Fruit fly (Drosophila melanogaster) whole organism, embryonic: Measurements from ENCODE around the gene Gga.

ENCODE experiments used
- Adf1 ChIP-seq: fragments of 200-800 bp; sonication (Bioruptor generic); IDR thresholded peaks from 2 replicates; pipeline ENCODE4 v1.3.6; 2022; ENCODE audit warnings: missing biosample characterization, missing genetic modification characterization
- Asciz ChIP-seq: fragments of 200-800 bp; sonication (Bioruptor generic); optimal IDR thresholded peaks from 2 replicates; lab custom pipeline; 2017; ENCODE audit warnings: missing biosample characterization, mild to moderate bottlenecking, missing genetic modification characterization, missing genetic modification reagents
- Atf-2 ChIP-seq: fragments of 200-800 bp; sonication (Bioruptor generic); optimal IDR thresholded peaks from 2 replicates; lab custom pipeline; 2016; ENCODE audit warnings: missing biosample characterization, missing genetic modification characterization
- CG1024 ChIP-seq: fragments of 200-800 bp; sonication (Bioruptor generic); IDR thresholded peaks from 2 replicates; pipeline ENCODE4 v1.3.6; 2022; ENCODE audit warnings: missing biosample characterization, missing genetic modification characterization
- CG11093 ChIP-seq: fragments of 200-800 bp; sonication (Bioruptor generic); IDR thresholded peaks from 3 replicates; pipeline ENCODE4 v1.3.6; 2022; ENCODE audit warnings: missing biosample characterization, missing genetic modification characterization
- CG11247 ChIP-seq: fragments of 200-800 bp; sonication (Bioruptor generic); IDR thresholded peaks from 2 replicates; pipeline ENCODE4 v1.3.6; 2022; ENCODE audit warnings: missing biosample characterization, missing genetic modification characterization
- CG11456 ChIP-seq: fragments of 200-800 bp; sonication (Bioruptor generic); IDR thresholded peaks from 3 replicates; pipeline ENCODE4 v1.3.6; 2022; ENCODE audit warnings: missing biosample characterization, missing genetic modification characterization
- CG1602 ChIP-seq: fragments of 200-800 bp; sonication (Bioruptor generic); optimal IDR thresholded peaks from 3 replicates; lab custom pipeline; 2016; ENCODE audit warnings: missing biosample characterization, missing genetic modification characterization
- CG16815 ChIP-seq: fragments of 200-800 bp; sonication (Bioruptor generic); optimal IDR thresholded peaks from 3 replicates; lab custom pipeline; 2017; ENCODE audit warnings: missing biosample characterization, mild to moderate bottlenecking, missing genetic modification characterization
- CG18619 ChIP-seq: fragments of 200-800 bp; sonication (Bioruptor generic); optimal IDR thresholded peaks from 3 replicates; lab custom pipeline; 2017; ENCODE audit warnings: missing biosample characterization, mild to moderate bottlenecking, missing genetic modification characterization
- CG2199 ChIP-seq: fragments of 200-800 bp; sonication (Bioruptor generic); IDR thresholded peaks from 3 replicates; pipeline ENCODE4 v1.3.6; 2022; ENCODE audit warnings: missing biosample characterization, missing genetic modification characterization
- CG2678 ChIP-seq: fragments of 200-800 bp; sonication (Bioruptor generic); optimal IDR thresholded peaks from 3 replicates; lab custom pipeline; 2019; ENCODE audit warnings: missing biosample characterization, mild to moderate bottlenecking, missing genetic modification characterization, moderate library complexity
- CG31365 ChIP-seq: fragments of 200-800 bp; sonication (Bioruptor generic); optimal IDR thresholded peaks from 2 replicates; lab custom pipeline; 2018; ENCODE audit warnings: missing biosample characterization, mild to moderate bottlenecking, missing genetic modification characterization
- CG4424 ChIP-seq: fragments of 200-800 bp; sonication (Bioruptor generic); optimal IDR thresholded peaks from 3 replicates; lab custom pipeline; 2016; ENCODE audit warnings: missing biosample characterization, missing genetic modification characterization
- CG4730 ChIP-seq: fragments of 200-800 bp; sonication (Bioruptor generic); IDR thresholded peaks from 2 replicates; pipeline ENCODE4 v1.3.6; 2022; ENCODE audit warnings: missing biosample characterization, missing genetic modification characterization
- CG4820 ChIP-seq: fragments of 200-800 bp; sonication (Bioruptor generic); optimal IDR thresholded peaks from 3 replicates; lab custom pipeline; 2016; ENCODE audit warnings: missing biosample characterization, missing genetic modification characterization
- CG6689 ChIP-seq: fragments of 200-800 bp; sonication (Bioruptor generic); IDR thresholded peaks from 2 replicates; pipeline ENCODE4 v1.3.6; 2022; ENCODE audit warnings: missing biosample characterization, missing genetic modification characterization
- CG7928 ChIP-seq: fragments of 200-800 bp; sonication (Bioruptor generic); optimal IDR thresholded peaks from 2 replicates; lab custom pipeline; 2017; ENCODE audit warnings: missing biosample characterization, mild to moderate bottlenecking, missing genetic modification characterization
- CG8281 ChIP-seq: fragments of 200-800 bp; sonication (Bioruptor generic); optimal IDR thresholded peaks from 2 replicates; lab custom pipeline; 2018; ENCODE audit warnings: missing biosample characterization, mild to moderate bottlenecking, missing genetic modification characterization, moderate library complexity
- CG9817 ChIP-seq: fragments of 200-800 bp; sonication (Bioruptor generic); optimal IDR thresholded peaks from 2 replicates; lab custom pipeline; 2018; ENCODE audit warnings: missing biosample characterization, mild to moderate bottlenecking, missing genetic modification characterization, moderate library complexity
- CG9932 ChIP-seq: fragments of 200-800 bp; sonication (Bioruptor generic); IDR thresholded peaks from 2 replicates; pipeline ENCODE4 v1.3.6; 2022; ENCODE audit warnings: missing biosample characterization, missing genetic modification characterization
- Dfd ChIP-seq, 2 experiments: fragments of >200 bp; optimal IDR thresholded peaks; 2 replicates each; lab custom pipeline; 2017; ENCODE audit warnings: missing biosample characterization in 2 of 2, missing genetic modification characterization in 2 of 2
- HmgZ ChIP-seq: fragments of 200-800 bp; sonication (Bioruptor generic); optimal IDR thresholded peaks from 2 replicates; lab custom pipeline; 2018; ENCODE audit warnings: missing biosample characterization, mild to moderate bottlenecking, missing genetic modification characterization
- Hmr ChIP-seq: fragments of 200-800 bp; sonication (Bioruptor generic); optimal IDR thresholded peaks from 3 replicates; lab custom pipeline; 2017; ENCODE audit warnings: mild to moderate bottlenecking, missing biosample characterization, missing genetic modification reagents, missing genetic modification characterization
- Hr3 ChIP-seq: fragments of 200-800 bp; sonication (Bioruptor generic); optimal IDR thresholded peaks from 3 replicates; lab custom pipeline; 2016; ENCODE audit warnings: missing biosample characterization, missing genetic modification characterization
- Meics ChIP-seq: fragments of 200-800 bp; sonication (Bioruptor generic); optimal IDR thresholded peaks from 2 replicates; lab custom pipeline; 2017; ENCODE audit warnings: missing biosample characterization, mild to moderate bottlenecking, missing genetic modification characterization
- NFAT ChIP-seq: fragments of 200-800 bp; sonication (Bioruptor generic); IDR thresholded peaks from 2 replicates; pipeline ENCODE4 v1.3.6; 2022; ENCODE audit warnings: missing biosample characterization, missing genetic modification characterization
- Oaz ChIP-seq: fragments of 200-800 bp; sonication (Bioruptor generic); IDR thresholded peaks from 2 replicates; pipeline ENCODE4 v1.3.6; 2022; ENCODE audit warnings: missing biosample characterization, missing genetic modification characterization
- Sox102F ChIP-seq: fragments of 200-800 bp; sonication (Bioruptor generic); optimal IDR thresholded peaks from 2 replicates; lab custom pipeline; 2018; ENCODE audit warnings: missing biosample characterization, mild to moderate bottlenecking, missing genetic modification characterization, moderate library complexity
- Ssrp ChIP-seq: fragments of 200-800 bp; sonication (Bioruptor generic); optimal IDR thresholded peaks from 2 replicates; lab custom pipeline; 2018; ENCODE audit warnings: missing biosample characterization, mild to moderate bottlenecking, missing genetic modification characterization, moderate library complexity
- Stat92E ChIP-seq, 3 experiments: fragments of >200 bp in 2 of 3; fragments of 200-800 bp in 1 of 3; sonication (Bioruptor generic) in 1 of 3; optimal IDR thresholded peaks; 2 replicates each; lab custom pipeline; 2017 to 2019; ENCODE audit warnings: missing biosample characterization in 3 of 3, missing genetic modification characterization in 3 of 3, mild to moderate bottlenecking in 1 of 3, moderate library complexity in 1 of 3
- abd-A ChIP-seq: fragments of 200-800 bp; sonication (Bioruptor generic); optimal IDR thresholded peaks from 3 replicates; lab custom pipeline; 2019; ENCODE audit warnings: missing biosample characterization, mild to moderate bottlenecking, missing genetic modification characterization, moderate library complexity
- ac ChIP-seq: fragments of 200-800 bp; sonication (Bioruptor generic); optimal IDR thresholded peaks from 3 replicates; lab custom pipeline; 2017; ENCODE audit warnings: missing biosample characterization, mild to moderate bottlenecking, missing genetic modification characterization
- corto ChIP-seq: fragments of 200-800 bp; sonication (Bioruptor generic); optimal IDR thresholded peaks from 2 replicates; lab custom pipeline; 2016; ENCODE audit warnings: missing biosample characterization, mild to moderate bottlenecking, missing genetic modification characterization, moderate library complexity
- eve ChIP-seq, 2 experiments: fragments of >200 bp; optimal IDR thresholded peaks; 2 replicates each; lab custom pipeline; 2017; ENCODE audit warnings: missing biosample characterization in 2 of 2, missing genetic modification characterization in 2 of 2
- gem ChIP-seq: fragments of 200-800 bp; sonication (Bioruptor generic); optimal IDR thresholded peaks from 2 replicates; lab custom pipeline; 2019; ENCODE audit warnings: missing biosample characterization, mild to moderate bottlenecking, missing genetic modification characterization, moderate library complexity
- grau ChIP-seq: fragments of 200-800 bp; optimal IDR thresholded peaks from 3 replicates; lab custom pipeline; 2019; ENCODE audit warnings: missing biosample characterization, mild to moderate bottlenecking, missing genetic modification characterization, moderate library complexity
- ham ChIP-seq: fragments of 200-800 bp; sonication (Bioruptor generic); IDR thresholded peaks from 2 replicates; pipeline ENCODE4 v1.3.6; 2022; ENCODE audit warnings: missing biosample characterization, missing genetic modification characterization
- kay ChIP-seq: fragments of 200-800 bp; sonication (Bioruptor generic); optimal IDR thresholded peaks from 2 replicates; lab custom pipeline; 2016; ENCODE audit warnings: missing biosample characterization, missing genetic modification characterization
- pum ChIP-seq: fragments of 200-800 bp; sonication (Bioruptor generic); optimal IDR thresholded peaks from 2 replicates; lab custom pipeline; 2016; ENCODE audit warnings: missing biosample characterization, missing genetic modification characterization
- sc ChIP-seq, 3 experiments: fragments of >200 bp in 2 of 3; fragments of 200-800 bp in 1 of 3; sonication (Bioruptor generic) in 1 of 3; optimal IDR thresholded peaks; 2 replicates in 2 of 3; 3 replicates in 1 of 3; lab custom pipeline; 2017; ENCODE audit warnings: mild to moderate bottlenecking in 1 of 3, missing biosample characterization in 1 of 3, missing genetic modification characterization in 1 of 3, missing genetic modification reagents in 1 of 3
- sd ChIP-seq: fragments of 200-800 bp; sonication (Bioruptor generic); optimal IDR thresholded peaks from 3 replicates; lab custom pipeline; 2018; ENCODE audit warnings: missing biosample characterization, mild to moderate bottlenecking, missing genetic modification characterization, moderate library complexity
- seq ChIP-seq: fragments of 200-800 bp; sonication (Bioruptor generic); IDR thresholded peaks from 2 replicates; pipeline ENCODE4 v1.3.6; 2022; ENCODE audit warnings: missing biosample characterization, missing genetic modification characterization
- slou ChIP-seq: fragments of 200-800 bp; sonication (Bioruptor generic); optimal IDR thresholded peaks from 3 replicates; lab custom pipeline; 2016; ENCODE audit warnings: missing biosample characterization, missing genetic modification characterization
- sug ChIP-seq: fragments of 200-800 bp; optimal IDR thresholded peaks from 2 replicates; lab custom pipeline; 2019; ENCODE audit warnings: missing biosample characterization, mild to moderate bottlenecking, missing genetic modification characterization, moderate library complexity
- tin ChIP-seq: fragments of 200-800 bp; sonication (Bioruptor generic); optimal IDR thresholded peaks from 3 replicates; lab custom pipeline; 2016; ENCODE audit warnings: missing biosample characterization, missing genetic modification characterization
- toy ChIP-seq: fragments of 200-800 bp; sonication (Bioruptor generic); IDR thresholded peaks from 2 replicates; pipeline ENCODE4 v1.3.6; 2022; ENCODE audit warnings: missing biosample characterization, missing genetic modification characterization
- vfl ChIP-seq: fragments of 200-800 bp; sonication (Bioruptor generic); optimal IDR thresholded peaks from 2 replicates; lab custom pipeline; 2016; ENCODE audit warnings: missing biosample characterization, missing genetic modification characterization

The Gga gene

DNA sequence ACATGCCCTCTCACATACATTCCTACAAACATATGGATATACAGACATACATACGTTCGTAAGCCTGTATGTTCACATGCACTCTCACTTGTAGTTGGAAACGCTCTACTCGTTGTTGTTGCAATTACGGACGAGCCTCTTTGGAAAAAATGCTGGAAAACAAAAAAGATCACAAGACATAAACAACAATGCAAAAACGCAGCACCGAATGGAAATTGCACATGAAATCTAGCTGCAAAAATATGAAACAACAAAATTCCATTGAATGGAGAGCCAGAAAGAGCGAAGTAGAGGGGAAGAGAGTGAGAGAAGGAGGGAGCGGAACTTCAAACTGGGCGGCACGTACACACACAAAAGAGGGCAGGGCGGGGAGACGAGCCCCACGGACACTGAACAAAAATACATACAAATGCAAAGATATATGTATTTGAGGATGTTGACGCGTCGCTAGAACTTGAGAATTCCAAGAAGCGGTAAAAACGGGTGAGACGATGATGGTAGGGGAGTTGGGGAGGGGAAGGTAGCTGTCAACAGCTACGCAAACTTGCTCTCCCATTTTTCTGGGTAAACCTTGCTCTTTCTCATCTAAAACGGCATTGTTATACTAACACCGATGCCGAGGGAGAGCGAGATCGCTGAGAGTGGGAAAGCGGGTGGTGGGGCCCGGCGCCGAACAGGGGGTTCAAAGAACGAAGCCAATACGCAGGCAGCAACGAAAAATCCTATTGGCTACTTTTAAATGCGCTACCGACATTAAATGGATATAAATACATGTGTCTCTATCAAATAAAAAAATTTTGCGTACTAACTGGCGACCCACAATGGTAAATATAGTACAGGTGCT lies 16.5 kb upstream of the Gga start (continued):
- TF ChIP-seq CG16815 (GFP tag; lab: Kevin White, UChicago) (peak; percentile 4), ham (GFP tag; lab: Robert Waterston, UW) (no peak), Asciz (GFP tag; lab: Kevin White, UChicago) (no peak), CG31365 (tag; lab: Kevin White, UChicago) (no peak), vfl (no peak), Hr3 (GFP tag; lab: Kevin White, UChicago) (peak; percentile 9), CG4820 (no peak), CG2678 (tag; lab: Kevin White, UChicago) (peak; percentile 37), Ssrp (peak; percentile 34), seq (GFP tag; lab: Robert Waterston, UW) (0 out of 2 replicates have a peak, but pooled peaks have one; percentile 13), CG8281 (tag; lab: Kevin White, UChicago) (no peak), NFAT (peak; percentile 42; the same call in 1 of the 2 replicates), CG1602 (GFP tag; lab: Kevin White, UChicago) (peak; percentile 21), CG9817 (peak; percentile 44), pum (GFP tag; lab: Kevin White, UChicago) (no peak), CG18619 (GFP tag; lab: Kevin White, UChicago) (no peak), CG4730 (GFP tag; lab: Robert Waterston, UW) (no peak), eve (GFP tag; optimal IDR thresholded peaks at IDR 0.05; lab: Kevin White, UChicago) (no peak), ac (GFP tag; lab: Kevin White, UChicago) (no peak), CG2199 (GFP tag; lab: Robert Waterston, UW) (no peak), CG11247 (GFP tag; lab: Robert Waterston, UW) (peak; percentile 6; the same call in 1 of the 2 replicates), sug (tag; lab: Kevin White, UChicago) (peak; percentile 87), gem (tag; lab: Kevin White, UChicago) (peak; percentile 51), slou (GFP tag; lab: Kevin White, UChicago) (peak; percentile 22), sd (tag; lab: Kevin White, UChicago) (peak; percentile 91), CG4424 (no peak), kay (GFP tag; lab: Kevin White, UChicago) (no peak), Meics (GFP tag; lab: Kevin White, UChicago) (peak; percentile 23), grau (peak; percentile 44), Hmr (GFP tag; lab: Kevin White, UChicago) (peak; percentile 32), sc (optimal IDR thresholded peaks at IDR 0.05; lab: Kevin White, UChicago) (no peak), sc (GFP tag; optimal IDR thresholded peaks at IDR 0.05; lab: Kevin White, UChicago) (no peak), HmgZ (tag; lab: Kevin White, UChicago) (peak; percentile 63), abd-A (tag; lab: Kevin White, UChicago) (peak; percentile 91), Oaz (GFP tag; lab: Robert Waterston, UW) (0 out of 2 replicates have a peak, but pooled peaks have one; percentile 42), CG11456 (no peak), CG11093 (GFP tag; lab: Robert Waterston, UW) (peak; percentile 21; the same call in 1 of the 3 replicates), Dfd (GFP tag; optimal IDR thresholded peaks at IDR 0.05; lab: Kevin White, UChicago) (no peak), tin (GFP tag; lab: Kevin White, UChicago) (no peak), Sox102F (GFP tag; lab: Kevin White, UChicago) (peak; percentile 36), CG1024 (no peak), CG7928 (no peak), Atf-2 (GFP tag; lab: Kevin White, UChicago) (no peak), toy (GFP tag; lab: Robert Waterston, UW) (no peak), CG6689 (GFP tag; lab: Robert Waterston, UW) (peak; percentile 54), corto (GFP tag; lab: Kevin White, UChicago) (no peak), Adf1 (GFP tag; lab: Robert Waterston, UW) (peak; percentile 95), CG9932 (GFP tag; lab: Robert Waterston, UW) (peak; percentile 43; the same call in 1 of the 2 replicates), Stat92E (GFP tag; optimal IDR thresholded peaks at IDR 0.05; lab: Kevin White, UChicago) (peak in 2 of 3 experiments; percentile 74 to 97)
